Fruit fly (Drosophila melanogaster) whole organism, embryonic: ENCODE measurements around the gene CG6656.

Experiments used
- Asciz ChIP-seq: fragments of 200-800 bp; sonication (Bioruptor generic); optimal IDR thresholded peaks from 2 replicates; lab custom pipeline; 2017; ENCODE audit warnings: missing biosample characterization, mild to moderate bottlenecking, missing genetic modification characterization, missing genetic modification reagents
- CG10959 ChIP-seq: fragments of 200-800 bp; sonication (Bioruptor generic); IDR thresholded peaks from 2 replicates; pipeline ENCODE4 v1.3.6; 2022; ENCODE audit warnings: missing biosample characterization, missing genetic modification characterization
- CG11695 ChIP-seq: fragments of 200-800 bp; sonication (Bioruptor generic); IDR thresholded peaks from 3 replicates; pipeline ENCODE4 v1.3.6; 2022; ENCODE audit warnings: missing biosample characterization, missing genetic modification characterization
- CG12391 ChIP-seq: fragments of 200-800 bp; sonication (Bioruptor generic); optimal IDR thresholded peaks from 3 replicates; lab custom pipeline; 2018; ENCODE audit warnings: missing biosample characterization, mild to moderate bottlenecking, missing genetic modification characterization, moderate library complexity
- CG13624 ChIP-seq: fragments of 200-800 bp; sonication (Bioruptor generic); optimal IDR thresholded peaks from 2 replicates; lab custom pipeline; 2016; ENCODE audit warnings: missing biosample characterization, missing genetic modification characterization
- CG15514 ChIP-seq: fragments of 200-800 bp; sonication (Bioruptor generic); optimal IDR thresholded peaks from 3 replicates; lab custom pipeline; 2017; ENCODE audit warnings: missing biosample characterization, missing genetic modification characterization, mild to moderate bottlenecking, moderate library complexity, missing genetic modification reagents
- CG1603 ChIP-seq: fragments of 200-800 bp; sonication (Bioruptor generic); optimal IDR thresholded peaks from 2 replicates; lab custom pipeline; 2019; ENCODE audit warnings: missing biosample characterization, mild to moderate bottlenecking, missing genetic modification characterization, moderate library complexity
- CG17385 ChIP-seq: fragments of 200-800 bp; sonication (Bioruptor generic); optimal IDR thresholded peaks from 3 replicates; lab custom pipeline; 2018; ENCODE audit warnings: missing biosample characterization, mild to moderate bottlenecking, missing genetic modification characterization
- CG17612 ChIP-seq: fragments of 200-800 bp; sonication (Bioruptor generic); IDR thresholded peaks from 2 replicates; pipeline ENCODE4 v1.3.6; 2022; ENCODE audit warnings: missing biosample characterization, missing genetic modification characterization
- CG17912 ChIP-seq: fragments of 200-800 bp; sonication (Bioruptor generic); optimal IDR thresholded peaks from 2 replicates; lab custom pipeline; 2018; ENCODE audit warnings: missing biosample characterization, mild to moderate bottlenecking, missing genetic modification characterization
- CG2712 ChIP-seq: fragments of 200-800 bp; optimal IDR thresholded peaks from 3 replicates; lab custom pipeline; 2019; ENCODE audit warnings: missing biosample characterization, mild to moderate bottlenecking, missing genetic modification characterization, moderate library complexity
- CG31224 ChIP-seq: fragments of 200-800 bp; sonication (Bioruptor generic); IDR thresholded peaks from 2 replicates; pipeline ENCODE4 v1.3.6; 2022; ENCODE audit warnings: missing biosample characterization, missing genetic modification characterization
- CG4360 ChIP-seq: fragments of 200-800 bp; sonication (Bioruptor generic); IDR thresholded peaks from 2 replicates; pipeline ENCODE4 v1.3.6; 2022; ENCODE audit warnings: missing biosample characterization, missing genetic modification characterization
- CG7963 ChIP-seq: fragments of 200-800 bp; sonication (Bioruptor generic); IDR thresholded peaks from 3 replicates; pipeline ENCODE4 v1.3.6; 2022; ENCODE audit warnings: missing biosample characterization, missing genetic modification characterization; ENCODE audit not compliant: partially characterized antibody
- CG9817 ChIP-seq: fragments of 200-800 bp; sonication (Bioruptor generic); optimal IDR thresholded peaks from 2 replicates; lab custom pipeline; 2018; ENCODE audit warnings: missing biosample characterization, mild to moderate bottlenecking, missing genetic modification characterization, moderate library complexity
- CrebB ChIP-seq: fragments of 200-800 bp; sonication (Bioruptor generic); optimal IDR thresholded peaks from 3 replicates; lab custom pipeline; 2018; ENCODE audit warnings: missing biosample characterization, mild to moderate bottlenecking, missing genetic modification characterization
- Dad ChIP-seq: fragments of 200-800 bp; sonication (Bioruptor generic); optimal IDR thresholded peaks from 3 replicates; lab custom pipeline; 2016; ENCODE audit warnings: missing biosample characterization, missing genetic modification characterization
- Dip3 ChIP-seq: fragments of 200-800 bp; sonication (Bioruptor generic); optimal IDR thresholded peaks from 3 replicates; lab custom pipeline; 2016; ENCODE audit warnings: missing biosample characterization, missing genetic modification characterization
- Dll ChIP-seq: fragments of 200-800 bp; sonication (Bioruptor generic); IDR thresholded peaks from 4 replicates; pipeline ENCODE4 v1.3.6; 2022; ENCODE audit warnings: missing biosample characterization, missing genetic modification characterization; ENCODE audit not compliant: partially characterized antibody
- Drgx ChIP-seq: fragments of 200-800 bp; sonication (Bioruptor generic); IDR thresholded peaks from 2 replicates; pipeline ENCODE4 v1.3.6; 2022; ENCODE audit warnings: missing biosample characterization, missing genetic modification characterization
- HLH54F ChIP-seq: fragments of 200-800 bp; sonication (Bioruptor generic); optimal IDR thresholded peaks from 3 replicates; lab custom pipeline; 2016; ENCODE audit warnings: missing biosample characterization, missing genetic modification characterization
- Med ChIP-seq: fragments of 200-800 bp; sonication (Bioruptor generic); peaks from one replicate; lab custom pipeline; 2016; ENCODE audit warnings: missing biosample characterization, missing genetic modification characterization, mild to moderate bottlenecking, inconsistent platforms, moderate library complexity
- Rfx ChIP-seq: fragments of 200-800 bp; sonication (Bioruptor generic); IDR thresholded peaks from 2 replicates; pipeline ENCODE4 v1.3.6; 2022; ENCODE audit warnings: missing biosample characterization, missing genetic modification characterization
- TFAM ChIP-seq: fragments of 200-800 bp; sonication (Bioruptor generic); optimal IDR thresholded peaks from 2 replicates; lab custom pipeline; 2017; ENCODE audit warnings: missing biosample characterization, missing genetic modification characterization, inconsistent platforms
- ap ChIP-seq: fragments of 200-800 bp; sonication (Bioruptor generic); IDR thresholded peaks from 2 replicates; pipeline ENCODE4 v1.3.6; 2022; ENCODE audit warnings: missing biosample characterization, missing genetic modification characterization
- ara ChIP-seq: fragments of 200-800 bp; sonication (Bioruptor generic); IDR thresholded peaks from 2 replicates; pipeline ENCODE4 v1.3.6; 2022; ENCODE audit warnings: missing biosample characterization, missing genetic modification characterization
- bcd ChIP-seq: fragments of 200-800 bp; sonication (Bioruptor generic); optimal IDR thresholded peaks from 2 replicates; lab custom pipeline; 2017; ENCODE audit warnings: missing biosample characterization, mild to moderate bottlenecking, missing genetic modification characterization
- cato ChIP-seq: fragments of 200-800 bp; sonication (Bioruptor generic); optimal IDR thresholded peaks from 2 replicates; lab custom pipeline; 2016; ENCODE audit warnings: missing biosample characterization, missing genetic modification characterization, borderline replicate concordance
- chm ChIP-seq: fragments of 200-800 bp; sonication (Bioruptor generic); IDR thresholded peaks from 2 replicates; pipeline ENCODE4 v1.3.6; 2022; ENCODE audit warnings: missing biosample characterization, missing genetic modification characterization
- dati ChIP-seq: fragments of 200-800 bp; sonication (Bioruptor generic); IDR thresholded peaks from 2 replicates; pipeline ENCODE4 v1.3.6; 2022; ENCODE audit warnings: missing biosample characterization, missing genetic modification characterization
- emc ChIP-seq: fragments of 200-800 bp; sonication (Bioruptor generic); optimal IDR thresholded peaks from 2 replicates; lab custom pipeline; 2016; ENCODE audit warnings: missing biosample characterization, missing genetic modification characterization
- fd64A ChIP-seq: fragments of 200-800 bp; sonication (Bioruptor generic); optimal IDR thresholded peaks from 3 replicates; lab custom pipeline; 2018; ENCODE audit warnings: missing biosample characterization, mild to moderate bottlenecking, missing genetic modification characterization
- gem ChIP-seq: fragments of 200-800 bp; sonication (Bioruptor generic); optimal IDR thresholded peaks from 2 replicates; lab custom pipeline; 2019; ENCODE audit warnings: missing biosample characterization, mild to moderate bottlenecking, missing genetic modification characterization, moderate library complexity
- jumu ChIP-seq: fragments of 200-800 bp; sonication (Bioruptor generic); optimal IDR thresholded peaks from 3 replicates; lab custom pipeline; 2016; ENCODE audit warnings: missing biosample characterization, missing genetic modification characterization
- kay ChIP-seq: fragments of 200-800 bp; sonication (Bioruptor generic); optimal IDR thresholded peaks from 2 replicates; lab custom pipeline; 2016; ENCODE audit warnings: missing biosample characterization, missing genetic modification characterization
- lab ChIP-seq: fragments of 200-800 bp; sonication (Bioruptor generic); optimal IDR thresholded peaks from 3 replicates; lab custom pipeline; 2017; ENCODE audit warnings: missing biosample characterization, missing genetic modification characterization, mild to moderate bottlenecking, moderate library complexity, missing genetic modification reagents
- nerfin-1 ChIP-seq: fragments of 200-800 bp; sonication (Bioruptor generic); optimal IDR thresholded peaks from 3 replicates; lab custom pipeline; 2019; ENCODE audit warnings: missing biosample characterization, mild to moderate bottlenecking, missing genetic modification characterization, moderate library complexity
- phol ChIP-seq: fragments of 200-800 bp; sonication (Bioruptor generic); optimal IDR thresholded peaks from 3 replicates; lab custom pipeline; 2018; ENCODE audit warnings: missing biosample characterization, mild to moderate bottlenecking, missing genetic modification characterization, moderate library complexity
- pita ChIP-seq: fragments of 200-800 bp; sonication (Bioruptor generic); optimal IDR thresholded peaks from 2 replicates; lab custom pipeline; 2017; ENCODE audit warnings: missing biosample characterization, mild to moderate bottlenecking, missing genetic modification characterization
- rib ChIP-seq: fragments of 200-800 bp; sonication (Bioruptor generic); IDR thresholded peaks from 2 replicates; pipeline ENCODE4 v1.3.6; 2022; ENCODE audit warnings: missing biosample characterization, missing genetic modification characterization
- ro ChIP-seq: fragments of 200-800 bp; sonication (Bioruptor generic); IDR thresholded peaks from 2 replicates; pipeline ENCODE4 v1.3.6; 2022; ENCODE audit warnings: missing biosample characterization, missing genetic modification characterization
- slp2 ChIP-seq: fragments of 200-800 bp; sonication (Bioruptor generic); optimal IDR thresholded peaks from 2 replicates; lab custom pipeline; 2016; ENCODE audit warnings: missing biosample characterization, missing genetic modification characterization
- ssp ChIP-seq: fragments of 200-800 bp; sonication (Bioruptor generic); IDR thresholded peaks from 2 replicates; pipeline ENCODE4 v1.3.6; 2022; ENCODE audit warnings: missing biosample characterization, missing genetic modification characterization
- ttk ChIP-seq: fragments of 200-800 bp; sonication (Bioruptor generic); IDR thresholded peaks from 2 replicates; pipeline ENCODE4 v2.1.2; 2022; ENCODE audit warnings: missing biosample characterization, missing genetic modification characterization
- tx ChIP-seq: fragments of 200-800 bp; sonication (Bioruptor generic); optimal IDR thresholded peaks from 2 replicates; lab custom pipeline; 2016; ENCODE audit warnings: missing biosample characterization, missing genetic modification characterization
- unc-4 ChIP-seq: fragments of 200-800 bp; sonication (Bioruptor generic); IDR thresholded peaks from 2 replicates; pipeline ENCODE4 v1.3.6; 2022; ENCODE audit warnings: missing biosample characterization, missing genetic modification characterization; ENCODE audit not compliant: partially characterized antibody
- vvl ChIP-seq: fragments of 200-800 bp; sonication (Bioruptor generic); IDR thresholded peaks from 2 replicates; pipeline ENCODE4 v1.3.6; 2022; ENCODE audit warnings: missing biosample characterization, missing genetic modification characterization

The CG6656 gene

dm6 chr3R:21887588-21888007 is 12.5 kb downstream of the CG6656 start (continued):
- peak; percentile 19 for TF ChIP-seq CG9817
- TF ChIP-seq phol (tag; lab: Kevin White, UChicago), result peak; percentile 51
- TF ChIP-seq ttk (GFP tag; lab: Robert Waterston, UW), result peak; percentile 38; the same call in 1 of the 2 replicates
- TF ChIP-seq Drgx (GFP tag; lab: Robert Waterston, UW), result peak; percentile 53; the same call in 1 of the 2 replicates
- no peak for TF ChIP-seq CG17612
- TF ChIP-seq CG10959, result 0 out of 2 replicates have a peak, but pooled peaks have one; percentile 23
- TF ChIP-seq cato (GFP tag; lab: Kevin White, UChicago), result no peak
- TF ChIP-seq kay, result peak; percentile 35
- TF ChIP-seq CG12391 (tag; lab: Kevin White, UChicago), result peak; percentile 31
- peak; percentile 40 for TF ChIP-seq Asciz (GFP tag; lab: Kevin White, UChicago)
- TF ChIP-seq bcd (GFP tag; lab: Kevin White, UChicago), result peak; percentile 32
- TF ChIP-seq CG1603 (tag; lab: Kevin White, UChicago), result peak; percentile 44

dm6 chr3R:21888696-21889602 is 13.9 kb downstream of the CG6656 start, which contains the start of gene CG43844:
TSS of gene CG43844 (plus strand) at chr3R:21889539.
- TF ChIP-seq nerfin-1 (tag; lab: Kevin White, UChicago) (no peak), chm (GFP tag; lab: Robert Waterston, UW) (no peak), unc-4 (GFP tag; lab: Robert Waterston, UW) (0 out of 2 replicates have a peak, but pooled peaks have one; percentile 32), CG2712 (tag; lab: Kevin White, UChicago) (no peak), Dad (GFP tag; lab: Kevin White, UChicago) (no peak), tx (GFP tag; lab: Kevin White, UChicago) (no peak), Med (peak; percentile 58), gem (tag; lab: Kevin White, UChicago) (no peak), ssp (GFP tag; lab: Robert Waterston, UW) (no peak), ap (GFP tag; lab: Robert Waterston, UW) (no peak), fd64A (no peak), CG17385 (GFP tag; lab: Kevin White, UChicago) (no peak), slp2 (GFP tag; lab: Kevin White, UChicago) (no peak), CG4360 (GFP tag; lab: Robert Waterston, UW) (no peak), CG15514 (no peak), ro (GFP tag; lab: Robert Waterston, UW) (no peak), jumu (GFP tag; lab: Kevin White, UChicago) (no peak), lab (peak; percentile 14), CrebB (tag; lab: Kevin White, UChicago) (no peak), vvl (peak; percentile 62; the same call in 1 of the 2 replicates), Drgx (GFP tag; lab: Robert Waterston, UW) (peak; percentile 14; the same call in 1 of the 2 replicates), HLH54F (GFP tag; lab: Kevin White, UChicago) (no peak), TFAM (GFP tag; lab: Kevin White, UChicago) (no peak), CG11695 (no peak), Dll (GFP tag; lab: Robert Waterston, UW) (no peak), dati (GFP tag; lab: Robert Waterston, UW) (no peak), pita (GFP tag; lab: Kevin White, UChicago) (peak; percentile 72), emc (GFP tag; lab: Kevin White, UChicago) (no peak), CG7963 (GFP tag; lab: Robert Waterston, UW) (peak; percentile 34; the same call in 1 of the 3 replicates), CG31224 (GFP tag; lab: Robert Waterston, UW) (no peak), CG13624 (no peak), ara (GFP tag; lab: Robert Waterston, UW) (0 out of 2 replicates have a peak, but pooled peaks have one; percentile 33), Dip3 (GFP tag; lab: Kevin White, UChicago) (no peak), Rfx (GFP tag; lab: Robert Waterston, UW) (peak; percentile 24; the same call in 1 of the 2 replicates), CG17912 (GFP tag; lab: Kevin White, UChicago) (no peak), rib (GFP tag; lab: Robert Waterston, UW) (no peak)
